Fruit fly (Drosophila melanogaster): ENCODE results near the gene CG32694.

The CG32694 gene

dm6 chrX:10043873-10044272 lies 54.4 kb downstream of the CG32694 start (continued):
- TF ChIP-seq aop (GFP tag; IDR thresholded peaks at IDR 0.05) (no peak), Awh (GFP tag; IDR thresholded peaks at IDR 0.05) (peak; percentile 56; the same call in 1 of the 2 replicates), gcm (GFP tag; optimal IDR thresholded peaks at IDR 0.05) (no peak)

DNA sequence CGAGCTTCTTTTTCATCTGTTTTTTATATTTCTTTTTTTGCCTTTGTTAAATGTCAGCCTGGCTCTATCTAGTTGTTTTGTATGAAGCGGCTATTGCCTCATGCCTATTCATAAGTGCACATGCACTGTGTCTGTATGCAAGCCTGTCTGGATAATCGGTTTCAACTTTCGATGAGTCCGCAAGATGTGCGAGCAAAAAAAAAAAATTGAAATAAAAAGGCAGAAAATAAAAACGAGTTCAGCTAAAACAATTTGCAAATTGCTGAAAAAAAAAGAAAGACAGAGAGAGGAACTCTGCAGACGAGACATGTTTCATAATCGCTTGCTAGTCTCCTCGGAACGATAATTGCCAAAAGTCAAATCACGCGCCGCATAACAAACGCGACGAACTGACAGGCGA lies 56.3 kb downstream of the CG32694 start:
- TF ChIP-seq CG9876 (GFP tag; optimal IDR thresholded peaks at IDR 0.05) (no peak), Lhr (GFP tag; optimal IDR thresholded peaks at IDR 0.05) (no peak), CG10543 (GFP tag; optimal IDR thresholded peaks at IDR 0.05) (no peak), jing (GFP tag; optimal IDR thresholded peaks at IDR 0.05) (no peak), CG31441 (GFP tag; IDR thresholded peaks at IDR 0.05) (no peak), CG14441 (GFP tag; IDR thresholded peaks at IDR 0.05) (no peak), tna (GFP tag; IDR thresholded peaks at IDR 0.05; ENCODE audit: partially characterized antibody) (no peak), CG31388 (GFP tag; optimal IDR thresholded peaks at IDR 0.05) (no peak), C15 (GFP tag; IDR thresholded peaks at IDR 0.05) (no peak), cato (GFP tag; optimal IDR thresholded peaks at IDR 0.05; ENCODE audit: borderline replicate concordance) (no peak), gcm2 (GFP tag; optimal IDR thresholded peaks at IDR 0.05) (no peak), Stat92E (GFP tag; optimal IDR thresholded peaks at IDR 0.05) (no peak), CG6654 (GFP tag; optimal IDR thresholded peaks at IDR 0.05) (no peak), CG17361 (GFP tag; IDR thresholded peaks at IDR 0.05) (no peak), Ravus (GFP tag; IDR thresholded peaks at IDR 0.05) (no peak), CG10979 (tag; optimal IDR thresholded peaks at IDR 0.05) (no peak), CG15073 (GFP tag; optimal IDR thresholded peaks at IDR 0.05) (no peak)

DNA sequence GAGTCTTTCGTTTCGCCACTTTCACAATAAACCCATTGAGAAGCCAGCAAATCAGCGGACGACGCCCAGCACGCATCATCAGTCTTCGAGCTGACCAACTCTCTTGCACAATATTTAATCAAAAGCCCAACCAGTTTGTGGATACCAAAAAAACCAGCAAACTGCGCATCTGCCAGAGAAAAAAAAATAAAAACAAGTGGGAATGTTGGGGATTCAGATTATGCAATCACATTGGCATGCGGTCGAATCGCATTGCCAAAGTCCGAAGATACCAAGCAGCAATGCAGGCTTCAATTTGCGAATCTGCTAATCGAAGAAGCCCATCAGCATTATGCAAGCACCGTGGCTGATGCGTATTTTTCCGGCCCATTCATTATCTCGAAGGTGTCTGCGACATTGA lies 57.3 kb downstream of the CG32694 start:
- TF ChIP-seq ash1 (GFP tag; optimal IDR thresholded peaks at IDR 0.05) = no peak
- TF ChIP-seq Pdp1 (GFP tag; optimal IDR thresholded peaks at IDR 0.05) = peak in 1 of 2 experiments; percentile 85
- TF ChIP-seq nmo (GFP tag; optimal IDR thresholded peaks at IDR 0.05) = no peak
- TF ChIP-seq TFAM (GFP tag; optimal IDR thresholded peaks at IDR 0.05) = no peak
- peak; percentile 23 for TF ChIP-seq pros (GFP tag; optimal IDR thresholded peaks at IDR 0.05)
- no peak for TF ChIP-seq CG15073 (GFP tag; optimal IDR thresholded peaks at IDR 0.05)
- no peak for TF ChIP-seq CG7745 (tag; optimal IDR thresholded peaks at IDR 0.05)
- peak; percentile 19 for TF ChIP-seq sd (tag; optimal IDR thresholded peaks at IDR 0.05)

DNA sequence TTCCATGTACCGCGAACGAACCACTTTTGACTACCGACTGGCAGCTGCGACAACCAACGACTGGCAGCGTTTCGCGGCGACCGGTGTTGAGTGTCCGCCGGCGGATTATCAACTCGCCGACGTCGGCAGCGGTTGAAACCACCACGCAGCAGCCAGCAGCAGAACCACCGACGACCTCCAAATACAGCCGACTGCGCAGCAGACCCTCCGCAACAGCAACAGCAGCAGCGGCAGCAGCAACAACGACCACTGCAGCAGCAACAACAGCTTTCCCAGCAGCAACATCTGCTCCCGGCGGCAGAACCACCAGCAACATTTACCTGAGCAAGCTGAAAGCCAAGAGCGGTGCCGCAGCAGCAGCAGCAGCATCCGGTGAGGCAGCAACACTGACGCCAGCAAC lies 58.5 kb downstream of the CG32694 start:
- TF ChIP-seq CG15601 (tag; optimal IDR thresholded peaks at IDR 0.05) = peak; percentile 75
- 0 out of 4 replicates have a peak, but pooled peaks have one; percentile 44 for TF ChIP-seq chinmo (GFP tag; IDR thresholded peaks at IDR 0.05; ENCODE audit: partially characterized antibody)
- TF ChIP-seq Adf1 (GFP tag; IDR thresholded peaks at IDR 0.05) = peak; percentile 79
- peak; percentile 43 for TF ChIP-seq sens (GFP tag)
- no peak for TF ChIP-seq disco-r (GFP tag; optimal IDR thresholded peaks at IDR 0.05)
- TF ChIP-seq CG13624 (GFP tag; optimal IDR thresholded peaks at IDR 0.05) = no peak
- TF ChIP-seq gcm2 (GFP tag; optimal IDR thresholded peaks at IDR 0.05) = no peak
- peak; percentile 50; the same call in 1 of the 3 replicates for TF ChIP-seq CG6175 (GFP tag; IDR thresholded peaks at IDR 0.05)
- no peak for TF ChIP-seq gsb (GFP tag; IDR thresholded peaks at IDR 0.05)
- TF ChIP-seq Atf3 (GFP tag; optimal IDR thresholded peaks at IDR 0.05) = no peak
- TF ChIP-seq unc-4 (GFP tag; IDR thresholded peaks at IDR 0.05; ENCODE audit: partially characterized antibody) = no peak
- TF ChIP-seq YL-1 (GFP tag; optimal IDR thresholded peaks at IDR 0.05) = no peak
- peak; percentile 98 for TF ChIP-seq CG11504 (tag; optimal IDR thresholded peaks at IDR 0.05)
